Worm (Caenorhabditis elegans): Measurements from ENCODE around the gene F56D2.2.

The F56D2.2 gene

ce11 chrIII:5586925-5587324 is at the start of gene F56D2.2:
Gene F56D2.2 (plus strand): TSS chrIII:5587263.
- TF ChIP-seq F55B11.4 (tag; optimal IDR thresholded peaks at IDR 0.05; ENCODE audit: borderline replicate concordance, insufficient read depth): no peak
- no peak for TF ChIP-seq ceh-91 (GFP tag; IDR thresholded peaks at IDR 0.05)
- TF ChIP-seq lin-26 (GFP tag; IDR thresholded peaks at IDR 0.05): no peak
- no peak for TF ChIP-seq snpc-3.4 (tag; optimal IDR thresholded peaks at IDR 0.05)
- no peak for TF ChIP-seq snpc-4 (GFP tag; optimal IDR thresholded peaks at IDR 0.05)
- no peak for TF ChIP-seq snpc-4 (tag; optimal IDR thresholded peaks at IDR 0.05)
- peak in 1 of 3 experiments; percentile 9 for TF ChIP-seq lin-35 (GFP tag; optimal IDR thresholded peaks at IDR 0.05)
- no peak for TF ChIP-seq tbx-9 (tag; optimal IDR thresholded peaks at IDR 0.05; ENCODE audit: borderline replicate concordance)
- peak; percentile 45 for TF ChIP-seq efl-1 (GFP tag; optimal IDR thresholded peaks at IDR 0.05)
- no peak for TF ChIP-seq T26A5.8 (tag; optimal IDR thresholded peaks at IDR 0.05)

- TF ChIP-seq madf-8 (GFP tag; conservative IDR thresholded peaks at IDR 0.05) (0 out of 2 replicates have a peak, but pooled peaks have one; percentile 10), ekl-4 (GFP tag; IDR thresholded peaks at IDR 0.05) (no peak), efl-1 (GFP tag; optimal IDR thresholded peaks at IDR 0.05) (peak; percentile 80), tbp1 (GFP tag; optimal IDR thresholded peaks at IDR 0.05) (no peak), madf-6 (GFP tag; IDR thresholded peaks at IDR 0.05) (peak; percentile 79), hlh-26 (GFP tag; conservative IDR thresholded peaks at IDR 0.05) (no peak), F49E8.2 (tag; optimal IDR thresholded peaks at IDR 0.05; ENCODE audit: insufficient read depth) (peak; percentile 67), rpc-1 (optimal IDR thresholded peaks at IDR 0.05) (no peak), rpc-1 (tag; optimal IDR thresholded peaks at IDR 0.05) (no peak), xnd-1 (tag; optimal IDR thresholded peaks at IDR 0.05) (peak; percentile 6), F33H1.4 (GFP tag; IDR thresholded peaks at IDR 0.05) (0 out of 2 replicates have a peak, but pooled peaks have one; percentile 38)
These were observed 45.3 kb upstream of the F56D2.2 start for ce11 chrIII:5541777-5542176.

- peak; percentile 8 for TF ChIP-seq nhr-80 (tag; optimal IDR thresholded peaks at IDR 0.05)
- TF ChIP-seq mxl-1 (tag; optimal IDR thresholded peaks at IDR 0.05): no peak
- TF ChIP-seq ceh-100 (GFP tag; IDR thresholded peaks at IDR 0.05): no peak
- TF ChIP-seq madf-6 (GFP tag; IDR thresholded peaks at IDR 0.05): peak; percentile 78
- no peak for TF ChIP-seq ztf-6 (GFP tag; IDR thresholded peaks at IDR 0.05)
- TF ChIP-seq madf-3 (GFP tag; IDR thresholded peaks at IDR 0.05): no peak
- TF ChIP-seq B0336.3 (GFP tag; IDR thresholded peaks at IDR 0.05): no peak
- TF ChIP-seq hrde-1 (tag; optimal IDR thresholded peaks at IDR 0.05; ENCODE audit: borderline replicate concordance): no peak
- TF ChIP-seq F33H1.4 (GFP tag; IDR thresholded peaks at IDR 0.05): peak; percentile 81
- TF ChIP-seq ceh-40 (GFP tag; IDR thresholded peaks at IDR 0.05): no peak
- TF ChIP-seq ZK185.1 (tag; optimal IDR thresholded peaks at IDR 0.05; ENCODE audit: poor library complexity, severe bottlenecking): no peak
- no peak for TF ChIP-seq tbp1 (GFP tag; optimal IDR thresholded peaks at IDR 0.05)
- TF ChIP-seq Y53G8AR.9 (GFP tag; conservative IDR thresholded peaks at IDR 0.05): no peak
- TF ChIP-seq attf-5 (GFP tag; optimal IDR thresholded peaks at IDR 0.05): no peak
- no peak for TF ChIP-seq pha-4 (tag; optimal IDR thresholded peaks at IDR 0.05)
- TF ChIP-seq nfyb-1 (GFP tag; IDR thresholded peaks at IDR 0.05): no peak
- no peak for TF ChIP-seq aptf-2 (GFP tag; conservative IDR thresholded peaks at IDR 0.05)
- no peak for TF ChIP-seq ekl-4 (GFP tag; IDR thresholded peaks at IDR 0.05)
- no peak for TF ChIP-seq F52B5.7 (tag; optimal IDR thresholded peaks at IDR 0.05)
- TF ChIP-seq lir-1 (GFP tag; conservative IDR thresholded peaks at IDR 0.05): no peak
- no peak for TF ChIP-seq cebp-2 (GFP tag; IDR thresholded peaks at IDR 0.05)
- TF ChIP-seq snpc-1.1 (tag; optimal IDR thresholded peaks at IDR 0.05; ENCODE audit: insufficient read depth): no peak
- no peak for TF ChIP-seq fkh-3 (tag; optimal IDR thresholded peaks at IDR 0.05)
- TF ChIP-seq F49E8.2 (tag; optimal IDR thresholded peaks at IDR 0.05; ENCODE audit: insufficient read depth): no peak
- peak; percentile 49 for TF ChIP-seq madf-8 (GFP tag; conservative IDR thresholded peaks at IDR 0.05)
- no peak for TF ChIP-seq efl-1 (GFP tag; optimal IDR thresholded peaks at IDR 0.05)
- no peak for TF ChIP-seq C17E4.6 (GFP tag; IDR thresholded peaks at IDR 0.05)
- TF ChIP-seq mes-4 (tag; optimal IDR thresholded peaks at IDR 0.05): no peak
- TF ChIP-seq tlf-1 (GFP tag; optimal IDR thresholded peaks at IDR 0.05): no peak
- TF ChIP-seq ama-1 (optimal IDR thresholded peaks at IDR 0.05): no peak
- no peak for TF ChIP-seq ama-1 (GFP tag; optimal IDR thresholded peaks at IDR 0.05)
- TF ChIP-seq xnd-1 (tag; optimal IDR thresholded peaks at IDR 0.05): peak; percentile 71
- TF ChIP-seq lsl-1 (GFP tag; optimal IDR thresholded peaks at IDR 0.05): peak; percentile 79
- TF ChIP-seq F39B2.1 (GFP tag; IDR thresholded peaks at IDR 0.05): no peak
These were observed 44.0 kb upstream of the F56D2.2 start, which contains the start of gene D1044.6 for ce11 chrIII:5543050-5543449. Gene D1044.6 (minus strand): TSS chrIII:5543177.

Measured in whole organism, young adult.